Worm (Caenorhabditis elegans) whole organism, late embryonic: Measurements from ENCODE around the gene hlh-27.
"Not testable (repeated sequence)": the region's sequence is repeated elsewhere in the genome, so short reads cannot be mapped to it uniquely, and the experiment has no call there.

ENCODE experiments used
- C38D4.7 ChIP-seq: fragments of 200-800 bp; sonication (Bioruptor generic); optimal IDR thresholded peaks from 2 replicates; lab custom pipeline; 2018; ENCODE audit warnings: mild to moderate bottlenecking, missing genetic modification characterization, moderate library complexity, missing compliant biosample characterization
- F13H6.1 ChIP-seq: sonication (generic microtip); optimal IDR thresholded peaks from 2 replicates; lab custom pipeline; 2016; ENCODE audit warnings: missing genetic modification characterization, missing compliant biosample characterization
- K02D7.2 ChIP-seq: sonication (generic microtip); optimal IDR thresholded peaks from 2 replicates; lab custom pipeline; 2017; ENCODE audit warnings: mild to moderate bottlenecking, missing genetic modification characterization, missing compliant biosample characterization
- T23F11.4 ChIP-seq: fragments of 200-800 bp; sonication (Bioruptor generic); optimal IDR thresholded peaks from 2 replicates; lab custom pipeline; 2018; ENCODE audit warnings: mild to moderate bottlenecking, missing genetic modification characterization, missing compliant biosample characterization
- ceh-18 ChIP-seq: sonication (generic microtip); optimal IDR thresholded peaks from 2 replicates; lab custom pipeline; 2016; ENCODE audit warnings: missing genetic modification characterization, missing compliant biosample characterization
- ceh-2 ChIP-seq: sonication (generic microtip); optimal IDR thresholded peaks from 2 replicates; lab custom pipeline; 2016; ENCODE audit warnings: missing genotype, missing genetic modification characterization, missing compliant biosample characterization
- ceh-24 ChIP-seq: sonication (generic microtip); optimal IDR thresholded peaks from 2 replicates; lab custom pipeline; 2016; ENCODE audit warnings: mild to moderate bottlenecking, missing genetic modification characterization, missing compliant biosample characterization
- ceh-31 ChIP-seq: sonication (generic microtip); optimal IDR thresholded peaks from 2 replicates; lab custom pipeline; 2016; ENCODE audit warnings: missing genetic modification characterization, missing compliant biosample characterization
- ceh-45 ChIP-seq: fragments of 200-800 bp; sonication (Bioruptor generic); IDR thresholded peaks from 2 replicates; pipeline ENCODE4 v1.3.6; 2022; ENCODE audit warnings: missing genetic modification reagents, missing genetic modification characterization, missing compliant biosample characterization
- ceh-9 ChIP-seq: sonication (generic microtip); optimal IDR thresholded peaks from 2 replicates; lab custom pipeline; 2016; ENCODE audit warnings: mild to moderate bottlenecking, missing genetic modification characterization, inconsistent platforms, missing compliant biosample characterization
- dmd-4 ChIP-seq: sonication (generic microtip); optimal IDR thresholded peaks from 2 replicates; lab custom pipeline; 2016; ENCODE audit warnings: borderline replicate concordance, missing genetic modification characterization, missing compliant biosample characterization
- dve-1 ChIP-seq: sonication (generic microtip); optimal IDR thresholded peaks from 2 replicates; lab custom pipeline; 2017; ENCODE audit warnings: antibody characterized with exemption, mild to moderate bottlenecking, missing genetic modification characterization, missing compliant biosample characterization
- elt-2 ChIP-seq: sonication (generic microtip); optimal IDR thresholded peaks from 2 replicates; lab custom pipeline; 2016; ENCODE audit warnings: missing genetic modification reagents, missing genetic modification characterization, missing compliant biosample characterization
- eyg-1 ChIP-seq: sonication (generic microtip); optimal IDR thresholded peaks from 2 replicates; lab custom pipeline; 2016; ENCODE audit warnings: missing genotype, missing genetic modification characterization, missing compliant biosample characterization
- fax-1 ChIP-seq: sonication (generic microtip); optimal IDR thresholded peaks from 2 replicates; lab custom pipeline; 2016; ENCODE audit warnings: missing genotype, missing genetic modification characterization, missing compliant biosample characterization
- fkh-6 ChIP-seq: sonication (generic microtip); optimal IDR thresholded peaks from 2 replicates; lab custom pipeline; 2016; ENCODE audit warnings: missing genetic modification characterization, missing compliant biosample characterization
- hlh-15 ChIP-seq: sonication (generic microtip); optimal IDR thresholded peaks from 2 replicates; lab custom pipeline; 2016; ENCODE audit warnings: missing genetic modification characterization, missing compliant biosample characterization
- hlh-30 ChIP-seq: sonication (generic microtip); optimal IDR thresholded peaks from 2 replicates; lab custom pipeline; 2017; ENCODE audit warnings: antibody characterized with exemption, missing genetic modification characterization, missing compliant biosample characterization; ENCODE audit not compliant: insufficient read depth
- lim-6 ChIP-seq: sonication (generic microtip); optimal IDR thresholded peaks from 2 replicates; lab custom pipeline; 2016; ENCODE audit warnings: missing genetic modification characterization, missing compliant biosample characterization
- lin-11 ChIP-seq: fragments of 200-800 bp; sonication (Bioruptor generic); optimal IDR thresholded peaks from 2 replicates; lab custom pipeline; 2018; ENCODE audit warnings: mild to moderate bottlenecking, missing genetic modification characterization, missing compliant biosample characterization
- madf-2 ChIP-seq: sonication (generic microtip); optimal IDR thresholded peaks from 2 replicates; lab custom pipeline; 2017; ENCODE audit warnings: missing genetic modification characterization, missing compliant biosample characterization
- nhr-232 ChIP-seq: sonication (generic microtip); optimal IDR thresholded peaks from 2 replicates; lab custom pipeline; 2016; ENCODE audit warnings: missing genetic modification characterization, missing compliant biosample characterization
- odd-2 ChIP-seq: sonication (generic microtip); optimal IDR thresholded peaks from 2 replicates; lab custom pipeline; 2017; ENCODE audit warnings: antibody characterized with exemption, mild to moderate bottlenecking, missing genetic modification characterization, missing compliant biosample characterization
- pha-2 ChIP-seq: sonication (generic microtip); optimal IDR thresholded peaks from 2 replicates; lab custom pipeline; 2017; ENCODE audit warnings: mild to moderate bottlenecking, missing genetic modification characterization, missing compliant biosample characterization
- sdc-2 ChIP-seq: sonication (generic microtip); optimal IDR thresholded peaks from 2 replicates; lab custom pipeline; 2016; ENCODE audit warnings: missing genotype, missing genetic modification characterization, missing compliant biosample characterization
- sox-2 ChIP-seq: fragments of 200-800 bp; sonication (Bioruptor generic); IDR thresholded peaks from 2 replicates; pipeline ENCODE4 v1.3.6; 2022; ENCODE audit warnings: missing genetic modification reagents, missing genetic modification characterization, missing compliant biosample characterization
- tbx-7 ChIP-seq: sonication (generic microtip); optimal IDR thresholded peaks from 2 replicates; lab custom pipeline; 2016; ENCODE audit warnings: missing genotype, missing genetic modification characterization, missing compliant biosample characterization
- ttx-3 ChIP-seq: sonication (generic microtip); optimal IDR thresholded peaks from 2 replicates; lab custom pipeline; 2016; ENCODE audit warnings: missing genetic modification reagents, missing genetic modification characterization, missing compliant biosample characterization
- unc-42 ChIP-seq: sonication (generic microtip); optimal IDR thresholded peaks from 2 replicates; lab custom pipeline; 2016; ENCODE audit warnings: missing genotype, missing genetic modification characterization, missing compliant biosample characterization
- unc-55 ChIP-seq: sonication (generic microtip); optimal IDR thresholded peaks from 2 replicates; lab custom pipeline; 2017; ENCODE audit warnings: missing biosample characterization, missing genetic modification reagents, missing genetic modification characterization
- unc-86 ChIP-seq: sonication (generic microtip); optimal IDR thresholded peaks from 2 replicates; lab custom pipeline; 2016; ENCODE audit warnings: missing genetic modification characterization, missing compliant biosample characterization
- ztf-16 ChIP-seq: sonication (generic microtip); optimal IDR thresholded peaks from 2 replicates; lab custom pipeline; 2017; ENCODE audit warnings: missing genetic modification characterization, missing compliant biosample characterization

The hlh-27 gene

ce11 chrII:5540113-5540512, at the start of gene hlh-27:
Gene hlh-27, minus strand, starts transcription at chrII:5540213.
- not testable (repeated sequence) for TF ChIP-seq odd-2 (tag; lab: Kevin White, UChicago); hlh-30; K02D7.2 (tag; lab: Kevin White, UChicago)
- TF ChIP-seq, all 69 proteins: peak for 0; not testable (repeated sequence) for 69

DNA sequence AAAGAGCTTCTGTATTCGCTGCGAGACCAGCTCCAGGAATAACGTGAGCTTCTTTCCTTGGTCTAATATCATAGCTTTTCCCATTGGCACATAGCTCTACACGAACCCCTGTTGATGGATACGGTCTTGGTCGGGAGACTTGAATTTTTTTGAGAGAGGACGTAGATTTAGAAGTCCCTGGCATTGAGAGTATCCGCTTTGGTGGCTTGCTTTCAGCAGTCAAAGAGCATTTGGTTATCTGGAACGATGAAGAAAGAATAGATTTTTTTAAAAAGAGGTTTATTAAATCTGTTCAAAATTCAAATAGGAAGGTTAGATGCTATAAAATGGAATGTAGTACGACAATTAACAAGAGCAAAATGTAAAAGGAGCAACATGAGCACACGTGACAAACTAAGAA, 49.7 kb upstream of the hlh-27 start, which contains the start of gene C17G10.13:
Gene C17G10.13, minus strand, starts transcription at position 101 of the 400 bp plus-strand sequence.
- TF ChIP-seq hlh-30 (no peak), ceh-18 (no peak), tbx-7 (tag; lab: Kevin White, UChicago) (no peak), ttx-3 (no peak), ztf-16 (tag; lab: Kevin White, UChicago) (no peak), fax-1 (tag; lab: Kevin White, UChicago) (no peak), eyg-1 (tag; lab: Kevin White, UChicago) (no peak), ceh-45 (GFP tag; lab: Robert Waterston, UW) (no peak)
- TF ChIP-seq, all 69 proteins: peak for 0

DNA sequence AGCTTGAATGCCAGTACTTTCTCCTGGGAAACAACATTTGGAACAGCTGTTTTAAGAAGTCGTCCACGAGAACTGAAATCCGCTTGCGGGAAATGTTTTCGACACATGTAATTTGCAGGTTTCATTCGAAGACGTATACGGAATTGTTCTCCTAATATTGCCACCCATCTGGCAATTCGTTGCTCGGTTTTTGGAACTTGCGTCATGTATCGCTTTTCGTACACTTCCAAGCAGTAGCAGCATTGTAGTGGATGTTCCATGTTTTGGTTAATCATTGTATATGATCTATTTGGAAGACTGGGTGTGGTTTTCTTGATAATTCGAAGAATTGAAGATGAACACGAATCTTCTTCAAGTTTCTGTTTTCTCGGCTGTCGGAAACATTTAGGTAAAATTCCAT, 47.8 kb upstream of the hlh-27 start:
- TF ChIP-seq ztf-16 (tag; lab: Kevin White, UChicago) (no peak), lin-11 (tag; lab: Kevin White, UChicago) (no peak), ceh-2 (tag; lab: Kevin White, UChicago) (no peak)

ce11 chrII:5585788-5586187, 45.8 kb upstream of the hlh-27 start, which contains the start of gene lys-8:
Gene lys-8, plus strand, starts transcription at chrII:5586178.
- TF ChIP-seq ceh-9 (no peak), elt-2 (peak; percentile 98)
- TF ChIP-seq, all 69 proteins: peak for 1

DNA sequence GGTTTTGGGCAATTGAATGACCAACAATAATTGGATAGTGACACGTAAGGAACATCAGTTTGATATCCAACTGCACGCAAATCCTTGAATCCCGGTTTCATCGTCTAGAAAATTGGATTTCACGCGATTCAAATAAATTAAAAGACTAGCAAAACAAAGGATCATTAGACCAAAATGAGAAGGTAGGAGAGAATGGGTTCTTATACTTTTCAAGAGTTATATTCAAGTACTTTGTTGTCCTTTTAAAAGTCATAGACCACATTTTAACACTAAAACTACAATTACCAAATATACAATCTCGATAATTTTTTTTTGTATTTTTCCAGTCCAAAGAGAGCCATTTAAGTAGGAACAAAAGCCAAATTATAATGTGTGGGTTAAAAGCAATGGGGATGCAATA, 42.3 kb upstream of the hlh-27 start, which contains the start of gene T25E4.2:
Gene T25E4.2, minus strand, starts transcription at position 101 of the 400 bp plus-strand sequence.
- TF ChIP-seq ceh-9: no peak
- TF ChIP-seq unc-55 (GFP tag; lab: Kevin White, UChicago): no peak
- TF ChIP-seq hlh-15 (tag; lab: Kevin White, UChicago): no peak
- TF ChIP-seq tbx-7 (tag; lab: Kevin White, UChicago): no peak
- no peak for TF ChIP-seq nhr-232 (tag; lab: Kevin White, UChicago)
- no peak for TF ChIP-seq T23F11.4 (GFP tag; lab: Kevin White, UChicago)
- no peak for TF ChIP-seq dve-1 (tag; lab: Kevin White, UChicago)
- TF ChIP-seq ceh-31 (tag; lab: Kevin White, UChicago): no peak
- no peak for TF ChIP-seq dmd-4 (tag; lab: Kevin White, UChicago)
- TF ChIP-seq odd-2 (tag; lab: Kevin White, UChicago): no peak
- TF ChIP-seq pha-2 (tag; lab: Kevin White, UChicago): no peak
- TF ChIP-seq C38D4.7: no peak
- TF ChIP-seq fax-1 (tag; lab: Kevin White, UChicago): no peak
- TF ChIP-seq, all 69 proteins: peak for 0

DNA sequence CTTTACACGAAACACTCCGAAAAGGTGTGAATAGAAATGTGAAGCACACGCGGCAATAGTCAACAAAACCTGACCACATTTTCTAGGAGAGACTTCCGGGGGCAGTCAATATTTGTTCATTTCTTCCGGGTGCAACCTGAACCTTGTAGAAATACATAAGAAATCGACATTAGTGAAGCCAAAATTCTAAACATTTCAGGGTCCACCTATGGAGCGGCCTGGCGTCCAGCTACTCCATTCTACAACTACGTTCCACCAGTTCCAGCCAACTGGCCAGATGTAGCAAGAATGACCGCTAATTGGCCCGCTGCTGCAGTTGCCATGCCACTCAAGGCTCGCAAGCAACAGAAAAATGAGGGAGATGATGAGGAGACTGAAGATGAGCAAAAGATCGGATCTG, 39.2 kb upstream of the hlh-27 start:
- TF ChIP-seq fkh-6 (tag; lab: Kevin White, UChicago) (no peak), sox-2 (GFP tag; lab: Robert Waterston, UW) (no peak), ttx-3 (no peak), ceh-24 (tag; lab: Kevin White, UChicago) (no peak), unc-42 (tag; lab: Kevin White, UChicago) (no peak), lim-6 (no peak)

DNA sequence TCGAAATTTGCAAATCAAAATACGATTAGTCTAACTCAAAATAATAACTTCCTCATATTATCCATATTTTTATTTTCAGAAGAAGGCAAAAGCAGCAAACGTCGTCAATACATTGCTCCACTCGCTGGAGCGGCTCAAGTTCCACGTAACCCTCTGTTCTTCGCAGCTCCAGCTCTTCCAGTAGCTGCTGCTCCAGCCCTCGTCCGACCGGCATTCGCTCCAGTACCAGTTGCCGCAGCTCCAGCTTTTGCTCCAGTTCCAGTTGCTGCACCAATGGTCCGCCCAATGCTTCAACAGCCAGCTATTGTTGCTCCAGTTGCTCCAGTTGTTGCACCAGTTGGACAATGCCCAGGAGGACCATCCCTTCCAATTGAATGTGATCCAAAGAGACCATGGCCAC, 38.7 kb upstream of the hlh-27 start:
- TF ChIP-seq madf-2: no peak
- TF ChIP-seq ceh-31 (tag; lab: Kevin White, UChicago): no peak
- no peak for TF ChIP-seq F13H6.1 (tag; lab: Kevin White, UChicago)
- no peak for TF ChIP-seq sdc-2 (tag; lab: Kevin White, UChicago)
- no peak for TF ChIP-seq K02D7.2 (tag; lab: Kevin White, UChicago)
- TF ChIP-seq C38D4.7: no peak
- TF ChIP-seq unc-86: no peak
- TF ChIP-seq, all 69 proteins: peak for 0
